Worm (Caenorhabditis elegans) whole organism, early embryonic: ENCODE results near the gene lin-40.

Experiments used
- B0310.2 ChIP-seq: sonication (generic microtip); optimal IDR thresholded peaks from 2 replicates; lab custom pipeline; 2016; ENCODE audit warnings: mild to moderate bottlenecking, missing genetic modification characterization, missing compliant biosample characterization
- F13C5.2 ChIP-seq: sonication (generic microtip); optimal IDR thresholded peaks from 2 replicates; lab custom pipeline; 2017; ENCODE audit warnings: mild to moderate bottlenecking, missing genetic modification characterization, inconsistent platforms, missing compliant biosample characterization
- aly-1 ChIP-seq: sonication (generic microtip); optimal IDR thresholded peaks from 2 replicates; lab custom pipeline; 2016; ENCODE audit warnings: missing genetic modification characterization, missing compliant biosample characterization
- ama-1 ChIP-seq: fragments of 150-350 bp; optimal IDR thresholded peaks from 2 replicates; lab custom pipeline; 2014
- ceh-13 ChIP-seq: fragments of 200-800 bp; sonication (Bioruptor generic); optimal IDR thresholded peaks from 2 replicates; lab custom pipeline; 2018; ENCODE audit warnings: mild to moderate bottlenecking, missing genetic modification characterization, missing compliant biosample characterization
- ets-7 ChIP-seq: sonication (generic microtip); optimal IDR thresholded peaks from 2 replicates; lab custom pipeline; 2016; ENCODE audit warnings: missing genotype, missing genetic modification characterization, missing compliant biosample characterization
- flt-1 ChIP-seq: fragments of 200-800 bp; sonication (Bioruptor generic); IDR thresholded peaks from 2 replicates; pipeline ENCODE4 v1.3.6; 2022; ENCODE audit warnings: missing genetic modification characterization, missing compliant biosample characterization
- hmg-4 ChIP-seq: fragments of 200-800 bp; sonication (Bioruptor generic); optimal IDR thresholded peaks from 2 replicates; lab custom pipeline; 2018; ENCODE audit warnings: mild to moderate bottlenecking, missing genetic modification characterization, missing compliant biosample characterization
- pes-1 ChIP-seq: fragments of 200-800 bp; sonication (Bioruptor generic); IDR thresholded peaks from 2 replicates; pipeline ENCODE4 v1.3.6; 2022; ENCODE audit warnings: missing genetic modification reagents, missing genetic modification characterization, missing compliant biosample characterization
- scrt-1 ChIP-seq: fragments of 200-800 bp; sonication (Bioruptor generic); IDR thresholded peaks from 2 replicates; pipeline ENCODE4 v1.3.6; 2022; ENCODE audit warnings: missing genetic modification characterization, missing compliant biosample characterization
- sea-1 ChIP-seq: fragments of 200-800 bp; sonication (Bioruptor generic); conservative IDR thresholded peaks from 2 replicates; pipeline ENCODE4 v1.3.6; 2022; ENCODE audit warnings: missing genetic modification characterization, missing compliant biosample characterization
- tra-4 ChIP-seq: sonication (generic microtip); optimal IDR thresholded peaks from 2 replicates; lab custom pipeline; 2017; ENCODE audit warnings: missing genetic modification characterization, missing compliant biosample characterization

DNA sequence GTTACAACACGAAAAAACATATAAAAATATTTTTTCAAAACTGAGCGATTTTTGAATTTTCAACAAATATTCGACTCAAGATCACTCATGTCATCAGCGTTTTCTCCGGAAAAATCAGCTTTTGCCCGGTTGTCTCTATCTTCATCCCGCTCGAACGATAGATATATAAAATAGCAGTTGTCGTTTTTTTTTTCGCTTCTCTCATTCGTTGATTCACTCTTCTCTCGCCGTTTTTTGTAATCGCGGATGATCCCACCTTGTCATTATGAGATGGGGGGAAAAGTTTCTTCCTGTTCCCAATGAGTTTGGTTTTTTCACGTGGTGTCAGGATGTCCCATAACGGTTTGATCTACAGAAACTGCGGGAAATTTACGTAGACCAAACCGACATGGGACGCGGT is 9.5 kb upstream of the lin-40 start:
- TF ChIP-seq ama-1 (lab: Kevin White, UChicago) (no peak), pes-1 (no peak), scrt-1 (GFP tag; lab: Robert Waterston, UW) (no peak), aly-1 (tag; lab: Kevin White, UChicago) (no peak), ets-7 (tag; lab: Kevin White, UChicago) (no peak), flt-1 (no peak), F13C5.2 (tag; lab: Kevin White, UChicago) (no peak), sea-1 (GFP tag; lab: Robert Waterston, UW) (no peak), B0310.2 (tag; lab: Kevin White, UChicago) (no peak), ceh-13 (GFP tag; lab: Kevin White, UChicago) (no peak), hmg-4 (no peak), tra-4 (tag; lab: Kevin White, UChicago) (no peak)
